Worm (Caenorhabditis elegans) whole organism, young adult: ENCODE measurements around the gene ZC196.4.

ENCODE experiments used
- B0019.2 ChIP-seq: fragments of 200-800 bp; sonication (Bioruptor generic); conservative IDR thresholded peaks from 2 replicates; pipeline ENCODE4 v1.3.6; 2022; ENCODE audit warnings: missing genetic modification reagents, missing genetic modification characterization, missing compliant biosample characterization
- ceh-40 ChIP-seq: fragments of 200-800 bp; sonication (Bioruptor generic); IDR thresholded peaks from 2 replicates; pipeline ENCODE4 v1.3.6; 2022; ENCODE audit warnings: missing genetic modification characterization, missing compliant biosample characterization
- lin-40 ChIP-seq: sonication (generic microtip); optimal IDR thresholded peaks from 2 replicates; lab custom pipeline; 2016; ENCODE audit warnings: missing genetic modification characterization, mild to moderate bottlenecking, missing compliant biosample characterization, missing genotype, missing genetic modification reagents
- mxl-1 ChIP-seq: sonication (generic microtip); optimal IDR thresholded peaks from 2 replicates; lab custom pipeline; 2016; ENCODE audit warnings: missing genetic modification characterization, missing compliant biosample characterization
- pha-4 ChIP-seq: fragments of 150-350 bp; sonication (generic microtip); optimal IDR thresholded peaks from 2 replicates; lab custom pipeline; 2014; ENCODE audit warnings: missing biosample characterization, missing genetic modification reagents, missing genetic modification characterization
- rpc-1 ChIP-seq, 2 experiments: fragments of 150-350 bp in 1 of 2; sonication (generic microtip) in 1 of 2; optimal IDR thresholded peaks; 2 replicates each; lab custom pipeline; 2014 to 2018; ENCODE audit warnings: missing biosample characterization in 1 of 2, missing genetic modification characterization in 1 of 2, missing genetic modification reagents in 1 of 2, missing genotype in 1 of 2
- tbx-9 ChIP-seq: sonication (generic microtip); optimal IDR thresholded peaks from 2 replicates; lab custom pipeline; 2016; ENCODE audit warnings: borderline replicate concordance, missing genetic modification characterization, inconsistent platforms, missing compliant biosample characterization

ce11 chrV:8739136-8739535 is 6.2 kb downstream of the ZC196.4 start, which contains the start of gene ZC196.2:
- TF ChIP-seq lin-40 = no peak
- no peak for TF ChIP-seq ceh-40 (GFP tag; lab: Robert Waterston, UW)
- no peak for TF ChIP-seq tbx-9 (tag; lab: Kevin White, UChicago)
- TF ChIP-seq mxl-1 (tag; lab: Kevin White, UChicago) = no peak
- no peak for TF ChIP-seq rpc-1 (optimal IDR thresholded peaks at IDR 0.05; lab: Kevin White, UChicago)
- TF ChIP-seq rpc-1 (tag; optimal IDR thresholded peaks at IDR 0.05; lab: Kevin White, UChicago) = no peak
- no peak for TF ChIP-seq pha-4 (tag; lab: Kevin White, UChicago)
- TF ChIP-seq B0019.2 (GFP tag; lab: Robert Waterston, UW) = no peak
